Fruit fly (Drosophila melanogaster) whole organism, prepupa: ENCODE data around the gene Oga.

Source experiments
- Blimp-1 ChIP-seq: fragments of 200-800 bp; sonication (Bioruptor generic); optimal IDR thresholded peaks from 3 replicates; lab custom pipeline; 2017; ENCODE audit warnings: missing biosample characterization, missing genetic modification characterization, mild to moderate bottlenecking, moderate library complexity, missing genetic modification reagents
- CG10631 ChIP-seq: fragments of 200-800 bp; sonication (Bioruptor generic); optimal IDR thresholded peaks from 2 replicates; lab custom pipeline; 2016; ENCODE audit warnings: missing biosample characterization, missing genetic modification characterization
- CG11294 ChIP-seq: fragments of 200-800 bp; sonication (Bioruptor generic); IDR thresholded peaks from 2 replicates; pipeline ENCODE4 v1.3.6; 2022; ENCODE audit warnings: missing biosample characterization, missing genetic modification characterization
- CG11762 ChIP-seq: fragments of 200-800 bp; sonication (Bioruptor generic); optimal IDR thresholded peaks from 3 replicates; lab custom pipeline; 2016; ENCODE audit warnings: missing biosample characterization, missing genetic modification characterization; ENCODE audit not compliant: insufficient read depth
- CG11902 ChIP-seq: fragments of 200-800 bp; sonication (Bioruptor generic); optimal IDR thresholded peaks from 3 replicates; lab custom pipeline; 2016; ENCODE audit warnings: missing biosample characterization, missing genetic modification characterization
- CG1621 ChIP-seq: fragments of 200-800 bp; sonication (Bioruptor generic); optimal IDR thresholded peaks from 3 replicates; lab custom pipeline; 2018; ENCODE audit warnings: missing biosample characterization, mild to moderate bottlenecking, missing genetic modification characterization
- CG16779 ChIP-seq: fragments of 200-800 bp; sonication (Bioruptor generic); optimal IDR thresholded peaks from 3 replicates; lab custom pipeline; 2017; ENCODE audit warnings: missing biosample characterization, mild to moderate bottlenecking, missing genetic modification characterization
- CG3032 ChIP-seq: fragments of 200-800 bp; optimal IDR thresholded peaks from 2 replicates; lab custom pipeline; 2019; ENCODE audit warnings: missing biosample characterization, mild to moderate bottlenecking, missing genetic modification characterization, moderate library complexity
- CG31627 ChIP-seq: fragments of 200-800 bp; sonication (Bioruptor generic); optimal IDR thresholded peaks from 3 replicates; lab custom pipeline; 2016; ENCODE audit warnings: missing biosample characterization, missing genetic modification characterization
- CG32006 ChIP-seq: fragments of 200-800 bp; sonication (Bioruptor generic); optimal IDR thresholded peaks from 3 replicates; lab custom pipeline; 2017; ENCODE audit warnings: missing biosample characterization, mild to moderate bottlenecking, missing genetic modification characterization
- CG34406 ChIP-seq: fragments of 200-800 bp; sonication (Bioruptor generic); optimal IDR thresholded peaks from 3 replicates; lab custom pipeline; 2016; ENCODE audit warnings: missing biosample characterization, missing genetic modification characterization
- CG3919 ChIP-seq: fragments of 200-800 bp; sonication (Bioruptor generic); optimal IDR thresholded peaks from 3 replicates; lab custom pipeline; 2016; ENCODE audit warnings: missing biosample characterization, missing genetic modification characterization
- CG6163 ChIP-seq: fragments of 200-800 bp; sonication (Bioruptor generic); IDR thresholded peaks from 3 replicates; pipeline ENCODE4 v1.3.6; 2022; ENCODE audit warnings: missing biosample characterization, missing genetic modification characterization
- CG6792 ChIP-seq: fragments of 200-800 bp; sonication (Bioruptor generic); optimal IDR thresholded peaks from 3 replicates; lab custom pipeline; 2016; ENCODE audit warnings: missing biosample characterization, missing genetic modification characterization
- CG7368 ChIP-seq: fragments of 200-800 bp; sonication (Bioruptor generic); optimal IDR thresholded peaks from 3 replicates; lab custom pipeline; 2016; ENCODE audit warnings: missing biosample characterization, missing genetic modification characterization
- CG8319 ChIP-seq: fragments of 200-800 bp; sonication (Bioruptor generic); optimal IDR thresholded peaks from 3 replicates; lab custom pipeline; 2016; ENCODE audit warnings: missing biosample characterization, missing genetic modification characterization
- CG9139 ChIP-seq: fragments of 200-800 bp; sonication (Bioruptor generic); optimal IDR thresholded peaks from 3 replicates; lab custom pipeline; 2017; ENCODE audit warnings: missing biosample characterization, mild to moderate bottlenecking, missing genetic modification characterization
- Eip75B ChIP-seq: fragments of 200-800 bp; sonication (Bioruptor generic); optimal IDR thresholded peaks from 3 replicates; lab custom pipeline; 2016; ENCODE audit warnings: missing biosample characterization, missing genetic modification characterization
- Eip78C ChIP-seq: fragments of 200-800 bp; sonication (Bioruptor generic); peaks from one replicate; lab custom pipeline; 2016; ENCODE audit warnings: missing biosample characterization, missing genetic modification characterization
- Eip93F ChIP-seq: fragments of 200-800 bp; sonication (Bioruptor generic); optimal IDR thresholded peaks from 2 replicates; lab custom pipeline; 2016; ENCODE audit warnings: missing biosample characterization, mild to moderate bottlenecking, missing genetic modification characterization
- Ets21C ChIP-seq: fragments of 200-800 bp; sonication (Bioruptor generic); optimal IDR thresholded peaks from 3 replicates; lab custom pipeline; 2016; ENCODE audit warnings: missing biosample characterization, missing genetic modification characterization
- Ets96B ChIP-seq: fragments of 200-800 bp; optimal IDR thresholded peaks from 2 replicates; lab custom pipeline; 2019; ENCODE audit warnings: missing biosample characterization, mild to moderate bottlenecking, missing genetic modification characterization, moderate library complexity
- Hr38 ChIP-seq: sonication (Bioruptor generic); optimal IDR thresholded peaks from 2 replicates; lab custom pipeline; 2016; ENCODE audit warnings: missing biosample characterization, missing genetic modification characterization
- Hr39 ChIP-seq: fragments of 200-800 bp; sonication (Bioruptor generic); optimal IDR thresholded peaks from 2 replicates; lab custom pipeline; 2016; ENCODE audit warnings: missing biosample characterization, missing genetic modification characterization
- Hr4 ChIP-seq: fragments of 200-800 bp; sonication (Bioruptor generic); optimal IDR thresholded peaks from 3 replicates; lab custom pipeline; 2016; ENCODE audit warnings: missing biosample characterization, missing genetic modification characterization
- Lpt ChIP-seq: fragments of 200-800 bp; sonication (Bioruptor generic); optimal IDR thresholded peaks from 3 replicates; lab custom pipeline; 2016; ENCODE audit warnings: missing biosample characterization, missing genetic modification characterization
- Met ChIP-seq: fragments of 200-800 bp; sonication (Bioruptor generic); optimal IDR thresholded peaks from 3 replicates; lab custom pipeline; 2016; ENCODE audit warnings: missing biosample characterization, missing genetic modification characterization
- OdsH ChIP-seq: fragments of 200-800 bp; sonication (Bioruptor generic); optimal IDR thresholded peaks from 3 replicates; lab custom pipeline; 2016; ENCODE audit warnings: missing biosample characterization, missing genetic modification characterization
- Smox ChIP-seq: fragments of 200-800 bp; sonication (Bioruptor generic); optimal IDR thresholded peaks from 3 replicates; lab custom pipeline; 2016; ENCODE audit warnings: missing biosample characterization, missing genetic modification characterization
- Sox102F ChIP-seq: fragments of 200-800 bp; sonication (Bioruptor generic); optimal IDR thresholded peaks from 2 replicates; lab custom pipeline; 2016; ENCODE audit warnings: missing biosample characterization, mild to moderate bottlenecking, missing genetic modification characterization
- Sox15 ChIP-seq: fragments of 200-800 bp; sonication (Bioruptor generic); optimal IDR thresholded peaks from 3 replicates; lab custom pipeline; 2016; ENCODE audit warnings: missing biosample characterization, missing genetic modification characterization
- achi ChIP-seq: fragments of 200-800 bp; sonication (Bioruptor generic); optimal IDR thresholded peaks from 3 replicates; lab custom pipeline; 2016; ENCODE audit warnings: missing biosample characterization, missing genetic modification characterization
- acj6 ChIP-seq: fragments of 200-800 bp; sonication (Bioruptor generic); optimal IDR thresholded peaks from 3 replicates; lab custom pipeline; 2016; ENCODE audit warnings: missing biosample characterization, missing genetic modification characterization
- cyc ChIP-seq: fragments of 200-800 bp; sonication (Bioruptor generic); optimal IDR thresholded peaks from 3 replicates; lab custom pipeline; 2016; ENCODE audit warnings: missing biosample characterization, missing genetic modification characterization
- dsx ChIP-seq: fragments of 200-800 bp; optimal IDR thresholded peaks from 3 replicates; lab custom pipeline; 2019; ENCODE audit warnings: missing biosample characterization, mild to moderate bottlenecking, missing genetic modification characterization, moderate library complexity; ENCODE audit not compliant: poor library complexity, severe bottlenecking
- eg ChIP-seq: fragments of 200-800 bp; sonication (Bioruptor generic); IDR thresholded peaks from 3 replicates; pipeline ENCODE4 v1.3.6; 2022; ENCODE audit warnings: missing biosample characterization, missing genetic modification characterization
- esn ChIP-seq: fragments of 200-800 bp; sonication (Bioruptor generic); optimal IDR thresholded peaks from 2 replicates; lab custom pipeline; 2016; ENCODE audit warnings: missing biosample characterization, mild to moderate bottlenecking, missing genetic modification characterization, moderate library complexity
- fd59A ChIP-seq: fragments of 200-800 bp; sonication (Bioruptor generic); optimal IDR thresholded peaks from 2 replicates; lab custom pipeline; 2017; ENCODE audit warnings: missing biosample characterization, mild to moderate bottlenecking, missing genetic modification characterization, missing genetic modification reagents
- fd85E ChIP-seq: fragments of 200-800 bp; sonication (Bioruptor generic); optimal IDR thresholded peaks from 3 replicates; lab custom pipeline; 2016; ENCODE audit warnings: missing biosample characterization, missing genetic modification characterization
- fkh ChIP-seq: fragments of 200-800 bp; sonication (Bioruptor generic); optimal IDR thresholded peaks from 3 replicates; lab custom pipeline; 2017; ENCODE audit warnings: missing biosample characterization, mild to moderate bottlenecking, missing genetic modification characterization, moderate library complexity
- lz ChIP-seq: fragments of 200-800 bp; sonication (Bioruptor generic); optimal IDR thresholded peaks from 3 replicates; lab custom pipeline; 2016; ENCODE audit warnings: missing biosample characterization, missing genetic modification characterization
- pdm3 ChIP-seq: fragments of 200-800 bp; sonication (Bioruptor generic); optimal IDR thresholded peaks from 3 replicates; lab custom pipeline; 2016; ENCODE audit warnings: missing biosample characterization, missing genetic modification characterization
- salr ChIP-seq, 2 experiments: fragments of 200-800 bp; sonication (Bioruptor generic); optimal IDR thresholded peaks; 3 replicates each; lab custom pipeline; 2016 to 2018; ENCODE audit warnings: missing biosample characterization in 2 of 2, missing genetic modification characterization in 2 of 2, mild to moderate bottlenecking in 1 of 2
- spab ChIP-seq: fragments of 200-800 bp; sonication (Bioruptor generic); optimal IDR thresholded peaks from 2 replicates; lab custom pipeline; 2017; ENCODE audit warnings: missing biosample characterization, mild to moderate bottlenecking, missing genetic modification characterization, missing genetic modification reagents
- ss ChIP-seq, 2 experiments: fragments of 200-800 bp; sonication (Bioruptor generic); optimal IDR thresholded peaks; 2 replicates in 1 of 2; 3 replicates in 1 of 2; lab custom pipeline; 2017 to 2018; ENCODE audit warnings: mild to moderate bottlenecking in 2 of 2, missing biosample characterization in 2 of 2, missing genetic modification characterization in 2 of 2, moderate library complexity in 1 of 2
- topi ChIP-seq: fragments of 200-800 bp; sonication (Bioruptor generic); optimal IDR thresholded peaks from 3 replicates; lab custom pipeline; 2016; ENCODE audit warnings: missing biosample characterization, missing genetic modification characterization
- vri ChIP-seq: fragments of 200-800 bp; sonication (Bioruptor generic); optimal IDR thresholded peaks from 3 replicates; lab custom pipeline; 2016; ENCODE audit warnings: missing biosample characterization, mild to moderate bottlenecking, missing genetic modification characterization

The Oga gene

DNA sequence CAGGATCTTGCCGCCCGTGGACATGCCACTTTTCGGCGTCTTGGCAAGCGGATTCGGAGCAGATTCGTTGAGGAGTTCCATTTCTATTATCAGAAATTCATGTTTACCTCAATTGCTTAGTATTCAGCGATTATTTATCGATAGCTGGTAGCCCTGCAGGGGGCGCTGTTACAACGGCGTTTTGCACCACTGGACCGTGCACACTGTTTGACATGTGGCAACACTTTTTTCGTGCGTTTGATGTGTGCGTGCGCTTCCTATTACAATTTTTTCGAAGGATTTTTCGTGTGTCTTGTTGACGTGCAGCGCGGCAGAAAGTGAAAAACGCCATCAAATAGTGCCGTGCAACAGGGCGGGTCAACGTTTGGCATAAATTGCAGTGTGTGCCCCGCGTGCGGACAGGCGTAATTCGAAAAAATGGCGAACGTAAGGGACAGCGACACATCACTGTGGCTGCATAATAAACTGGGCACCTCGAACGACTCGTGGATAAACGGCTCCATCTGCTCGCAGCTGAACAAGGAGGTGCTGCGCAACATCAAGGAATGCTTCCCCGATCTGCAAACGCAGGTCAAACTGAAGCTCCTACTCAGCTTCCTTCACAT lies 4.7 kb downstream of the Oga start, which contains the start of the genes CG3337 and Nelf-A (continued):
- no peak for TF ChIP-seq fd59A (GFP tag; lab: Kevin White, UChicago)
- TF ChIP-seq CG11294 (GFP tag; lab: Robert Waterston, UW): no peak
- TF ChIP-seq Hr39 (GFP tag; lab: Kevin White, UChicago): peak; percentile 53
- TF ChIP-seq CG1621: peak; percentile 36
- TF ChIP-seq Ets96B (tag; lab: Kevin White, UChicago): peak; percentile 9
- TF ChIP-seq Blimp-1 (GFP tag; lab: Kevin White, UChicago): no peak
- TF ChIP-seq Sox102F (GFP tag; lab: Kevin White, UChicago): no peak
- TF ChIP-seq spab (GFP tag; lab: Kevin White, UChicago): no peak
- TF ChIP-seq pdm3 (GFP tag; lab: Kevin White, UChicago): no peak
- TF ChIP-seq CG9139 (GFP tag; lab: Kevin White, UChicago): no peak

DNA sequence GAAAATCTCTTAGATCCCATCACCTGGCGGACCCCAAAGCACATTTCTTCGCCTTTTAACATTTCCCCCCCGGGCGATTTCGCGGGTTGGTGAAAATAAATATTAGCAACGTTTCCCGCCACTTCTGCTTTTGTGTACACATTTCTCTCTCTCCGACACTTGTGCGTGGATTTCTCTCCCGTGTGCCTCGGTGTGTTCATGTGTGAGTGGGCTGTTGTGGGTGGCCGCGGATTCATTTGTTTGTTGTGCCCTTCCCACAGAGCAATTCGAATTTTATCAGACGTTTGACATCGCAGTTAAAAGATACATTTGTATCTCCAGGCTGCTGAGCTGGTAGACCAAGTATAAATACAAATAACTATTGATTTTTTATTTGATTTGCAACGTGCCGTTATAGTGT lies 5.4 kb downstream of the Oga start:
- TF ChIP-seq CG31627 (GFP tag; lab: Kevin White, UChicago) (peak; percentile 36), Met (GFP tag; lab: Kevin White, UChicago) (no peak), Eip75B (GFP tag; lab: Kevin White, UChicago) (no peak), topi (GFP tag; lab: Kevin White, UChicago) (peak; percentile 62), acj6 (GFP tag; lab: Kevin White, UChicago) (peak; percentile 56), CG11294 (GFP tag; lab: Robert Waterston, UW) (no peak), CG8319 (no peak), esn (GFP tag; lab: Kevin White, UChicago) (peak; percentile 67), CG3032 (tag; lab: Kevin White, UChicago) (no peak), salr (GFP tag; optimal IDR thresholded peaks at IDR 0.05; lab: Kevin White, UChicago) (no peak), CG3919 (GFP tag; lab: Kevin White, UChicago) (peak; percentile 56), Blimp-1 (GFP tag; lab: Kevin White, UChicago) (no peak), CG6163 (GFP tag; lab: Robert Waterston, UW) (peak; percentile 59; the same call in 1 of the 3 replicates), Sox102F (GFP tag; lab: Kevin White, UChicago) (no peak), cyc (GFP tag; lab: Kevin White, UChicago) (peak; percentile 10), CG6792 (GFP tag; lab: Kevin White, UChicago) (peak; percentile 47), CG1621 (no peak), CG32006 (GFP tag; lab: Kevin White, UChicago) (no peak), dsx (no peak), vri (no peak), spab (GFP tag; lab: Kevin White, UChicago) (no peak), Hr39 (GFP tag; lab: Kevin White, UChicago) (peak; percentile 49), Smox (no peak), CG34406 (peak; percentile 50), Hr4 (GFP tag; lab: Kevin White, UChicago) (no peak), fd85E (no peak), CG7368 (GFP tag; lab: Kevin White, UChicago) (no peak), OdsH (GFP tag; lab: Kevin White, UChicago) (no peak), achi (GFP tag; lab: Kevin White, UChicago) (no peak), lz (GFP tag; lab: Kevin White, UChicago) (peak; percentile 59), CG11902 (GFP tag; lab: Kevin White, UChicago) (peak; percentile 27), Hr38 (no peak), Eip93F (no peak), Eip78C (GFP tag; lab: Kevin White, UChicago) (no peak), fkh (peak; percentile 89), Lpt (GFP tag; lab: Kevin White, UChicago) (peak; percentile 43), pdm3 (GFP tag; lab: Kevin White, UChicago) (no peak), CG9139 (GFP tag; lab: Kevin White, UChicago) (peak; percentile 14), Ets21C (GFP tag; lab: Kevin White, UChicago) (peak; percentile 15), CG16779 (tag; lab: Kevin White, UChicago) (no peak), ss (GFP tag; optimal IDR thresholded peaks at IDR 0.05; lab: Kevin White, UChicago) (no peak), CG11762 (GFP tag; lab: Kevin White, UChicago) (no peak), Ets96B (tag; lab: Kevin White, UChicago) (no peak), CG10631 (no peak), Sox15 (no peak), eg (GFP tag; lab: Robert Waterston, UW) (peak; percentile 76)
